Worm (Caenorhabditis elegans): ENCODE measurements around the gene srv-27.

DNA sequence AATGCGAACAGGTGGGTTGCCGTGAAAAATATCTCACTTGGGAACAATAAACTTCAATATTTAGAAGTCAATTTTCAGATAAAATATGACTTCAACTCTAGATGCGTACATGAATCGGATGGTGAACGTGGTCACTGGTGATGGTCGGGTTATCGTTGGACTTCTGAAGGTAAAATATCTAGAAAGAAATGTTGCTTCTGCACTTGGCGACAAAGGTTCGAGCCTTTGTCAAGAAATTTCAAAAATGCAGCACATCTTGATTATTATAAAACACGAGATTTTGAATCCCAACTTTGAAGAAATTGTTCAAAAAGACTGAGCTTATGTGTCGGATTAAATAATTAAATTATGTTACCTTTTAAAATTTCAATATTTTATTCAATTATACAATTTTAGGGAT lies 28.3 kb upstream of the srv-27 start, which contains the start of gene lsm-8:
- TF ChIP-seq elt-1 (tag; optimal IDR thresholded peaks at IDR 0.05) (no peak), lin-39 (tag; optimal IDR thresholded peaks at IDR 0.05) (no peak), skn-1 (tag; optimal IDR thresholded peaks at IDR 0.05) (no peak), unc-39 (tag; optimal IDR thresholded peaks at IDR 0.05) (no peak), unc-62 (GFP tag; optimal IDR thresholded peaks at IDR 0.05) (no peak), nhr-28 (tag; optimal IDR thresholded peaks at IDR 0.05) (no peak), elt-2 (tag; optimal IDR thresholded peaks at IDR 0.05) (no peak)
